Fruit fly (Drosophila melanogaster): Measurements from ENCODE around the gene pug.

Gene pug

dm6 chr3R:10664942-10665341 lies 31.4 kb upstream of the pug start (continued):
- no peak for TF ChIP-seq CG10631 (GFP tag; optimal IDR thresholded peaks at IDR 0.05)
- TF ChIP-seq CG11762 (GFP tag; optimal IDR thresholded peaks at IDR 0.05; ENCODE audit: insufficient read depth) = no peak
- peak; percentile 4 for TF ChIP-seq topi (GFP tag; optimal IDR thresholded peaks at IDR 0.05)
- peak; percentile 40 for TF ChIP-seq Sox14 (GFP tag; optimal IDR thresholded peaks at IDR 0.05)
- peak; percentile 63 for TF ChIP-seq dac (GFP tag; optimal IDR thresholded peaks at IDR 0.05)
- no peak for TF ChIP-seq Sox15 (GFP tag; optimal IDR thresholded peaks at IDR 0.05)
- no peak for TF ChIP-seq Blimp-1 (GFP tag; optimal IDR thresholded peaks at IDR 0.05)
- TF ChIP-seq CG9139 (GFP tag; optimal IDR thresholded peaks at IDR 0.05) = peak; percentile 47
- no peak for TF ChIP-seq CG6792 (GFP tag; optimal IDR thresholded peaks at IDR 0.05)
- peak; percentile 63 for TF ChIP-seq pdm3 (GFP tag; optimal IDR thresholded peaks at IDR 0.05)
- no peak for TF ChIP-seq Hr38 (GFP tag; optimal IDR thresholded peaks at IDR 0.05)
- TF ChIP-seq fkh (GFP tag; optimal IDR thresholded peaks at IDR 0.05) = peak; percentile 13
- TF ChIP-seq CG8319 (GFP tag; optimal IDR thresholded peaks at IDR 0.05) = peak; percentile 23
- peak; percentile 30 for TF ChIP-seq Lpt (GFP tag; optimal IDR thresholded peaks at IDR 0.05)

dm6 chr3R:10667964-10668363 lies 28.4 kb upstream of the pug start:
- no peak for TF ChIP-seq CG6854 (GFP tag; optimal IDR thresholded peaks at IDR 0.05)
- TF ChIP-seq spab (GFP tag; optimal IDR thresholded peaks at IDR 0.05) = no peak
- TF ChIP-seq Smox (GFP tag; optimal IDR thresholded peaks at IDR 0.05) = no peak
- TF ChIP-seq CG6276 (GFP tag; optimal IDR thresholded peaks at IDR 0.05) = no peak

dm6 chr3R:10669950-10670349 lies 26.4 kb upstream of the pug start:
- TF ChIP-seq eg (GFP tag; IDR thresholded peaks at IDR 0.05) (no peak), dsx (GFP tag; optimal IDR thresholded peaks at IDR 0.05; ENCODE audit: poor library complexity, severe bottlenecking) (peak; percentile 25), CG15336 (GFP tag; IDR thresholded peaks at IDR 0.05) (no peak), svp (GFP tag) (peak; percentile 80), salr (GFP tag; optimal IDR thresholded peaks at IDR 0.05) (no peak), cyc (GFP tag; optimal IDR thresholded peaks at IDR 0.05) (peak; percentile 15), Met (GFP tag; optimal IDR thresholded peaks at IDR 0.05) (peak; percentile 43), Ets21C (GFP tag; optimal IDR thresholded peaks at IDR 0.05) (no peak), topi (GFP tag; optimal IDR thresholded peaks at IDR 0.05) (peak; percentile 39), Sox102F (GFP tag; optimal IDR thresholded peaks at IDR 0.05) (peak; percentile 24), Lpt (GFP tag; optimal IDR thresholded peaks at IDR 0.05) (no peak), CG8632 (GFP tag; optimal IDR thresholded peaks at IDR 0.05) (no peak), CG3919 (GFP tag; optimal IDR thresholded peaks at IDR 0.05) (no peak), Smox (GFP tag; optimal IDR thresholded peaks at IDR 0.05) (peak; percentile 10), CG7368 (GFP tag; optimal IDR thresholded peaks at IDR 0.05) (no peak), Ets96B (tag; optimal IDR thresholded peaks at IDR 0.05) (peak; percentile 28), CG10669 (GFP tag; optimal IDR thresholded peaks at IDR 0.05) (peak; percentile 0), Sox14 (GFP tag; optimal IDR thresholded peaks at IDR 0.05) (no peak), Eip93F (GFP tag; optimal IDR thresholded peaks at IDR 0.05) (no peak), Hr39 (GFP tag; optimal IDR thresholded peaks at IDR 0.05) (peak; percentile 36), spab (GFP tag; optimal IDR thresholded peaks at IDR 0.05) (no peak), net (GFP tag; optimal IDR thresholded peaks at IDR 0.05) (no peak), CG4318 (GFP tag; optimal IDR thresholded peaks at IDR 0.05) (no peak), Blimp-1 (GFP tag; optimal IDR thresholded peaks at IDR 0.05) (no peak), CG10631 (GFP tag; optimal IDR thresholded peaks at IDR 0.05) (peak; percentile 3), Sox15 (GFP tag; optimal IDR thresholded peaks at IDR 0.05) (no peak), OdsH (GFP tag; optimal IDR thresholded peaks at IDR 0.05) (peak; percentile 11), Hr38 (GFP tag; optimal IDR thresholded peaks at IDR 0.05) (no peak), CG8119 (GFP tag; IDR thresholded peaks at IDR 0.05) (no peak), Hr4 (GFP tag; optimal IDR thresholded peaks at IDR 0.05) (no peak), lz (GFP tag; optimal IDR thresholded peaks at IDR 0.05) (peak; percentile 23), CG16779 (tag; optimal IDR thresholded peaks at IDR 0.05) (no peak), fd85E (GFP tag; optimal IDR thresholded peaks at IDR 0.05) (no peak), CG11294 (GFP tag; IDR thresholded peaks at IDR 0.05) (no peak), Gug (GFP tag; IDR thresholded peaks at IDR 0.05) (no peak), CG6808 (GFP tag; optimal IDR thresholded peaks at IDR 0.05) (no peak), CG9139 (GFP tag; optimal IDR thresholded peaks at IDR 0.05) (no peak), fd59A (GFP tag; optimal IDR thresholded peaks at IDR 0.05) (no peak), CG34406 (GFP tag; optimal IDR thresholded peaks at IDR 0.05) (no peak), CG8319 (GFP tag; optimal IDR thresholded peaks at IDR 0.05) (no peak), dac (GFP tag; optimal IDR thresholded peaks at IDR 0.05) (no peak), CG6792 (GFP tag; optimal IDR thresholded peaks at IDR 0.05) (no peak)
